Worm (Caenorhabditis elegans) whole organism, L3 larva: Measurements from ENCODE around the gene C04A11.2.

ENCODE experiments used
- R02D3.7 ChIP-seq: fragments of 150-350 bp; optimal IDR thresholded peaks from 2 replicates; lab custom pipeline; 2014; ENCODE audit warnings: missing biosample characterization, missing genetic modification characterization
- ZK546.5 ChIP-seq: sonication (generic microtip); optimal IDR thresholded peaks from 2 replicates; lab custom pipeline; 2017; ENCODE audit warnings: missing biosample characterization, missing genetic modification characterization
- ama-1 ChIP-seq: fragments of 150-350 bp; optimal IDR thresholded peaks from 2 replicates; lab custom pipeline; 2018
- ceh-28 ChIP-seq: fragments of 150-350 bp; optimal IDR thresholded peaks from 2 replicates; lab custom pipeline; 2014; ENCODE audit warnings: missing biosample characterization, missing genetic modification reagents, missing genetic modification characterization
- ceh-9 ChIP-seq: sonication (generic microtip); optimal IDR thresholded peaks from 2 replicates; lab custom pipeline; 2018; ENCODE audit warnings: missing biosample characterization, missing genetic modification characterization
- egl-5 ChIP-seq: fragments of 150-350 bp; optimal IDR thresholded peaks from 2 replicates; lab custom pipeline; 2017; ENCODE audit warnings: missing biosample characterization, missing genetic modification reagents, missing genetic modification characterization, inconsistent platforms
- elt-1 ChIP-seq: fragments of 150-350 bp; optimal IDR thresholded peaks from 2 replicates; lab custom pipeline; 2014; ENCODE audit warnings: missing biosample characterization, missing genetic modification characterization
- elt-2 ChIP-seq: sonication (generic microtip); optimal IDR thresholded peaks from 2 replicates; lab custom pipeline; 2016; ENCODE audit warnings: missing genetic modification reagents, mild to moderate bottlenecking, missing genetic modification characterization, missing compliant biosample characterization
- eor-1 ChIP-seq, 2 experiments: fragments of 150-350 bp; optimal IDR thresholded peaks; 2 replicates each; lab custom pipeline; 2014 to 2018; ENCODE audit warnings: missing biosample characterization in 2 of 2, missing genetic modification characterization in 2 of 2
- fkh-10 ChIP-seq: sonication (generic microtip); optimal IDR thresholded peaks from 2 replicates; lab custom pipeline; 2017; ENCODE audit warnings: missing biosample characterization, missing genetic modification reagents, missing genetic modification characterization
- fkh-2 ChIP-seq: fragments of 150-350 bp; optimal IDR thresholded peaks from 2 replicates; lab custom pipeline; 2014; ENCODE audit warnings: missing biosample characterization, missing genetic modification reagents, missing genetic modification characterization
- lin-15B ChIP-seq: fragments of 150-350 bp; optimal IDR thresholded peaks from 2 replicates; lab custom pipeline; 2014; ENCODE audit warnings: missing biosample characterization, missing genetic modification characterization
- lin-39 ChIP-seq: fragments of 150-350 bp; optimal IDR thresholded peaks from 2 replicates; lab custom pipeline; 2018; ENCODE audit warnings: missing biosample characterization, missing genetic modification reagents, missing genetic modification characterization
- nfya-1 ChIP-seq: sonication (generic microtip); optimal IDR thresholded peaks from 2 replicates; lab custom pipeline; 2017; ENCODE audit warnings: missing genetic modification characterization, mild to moderate bottlenecking, missing compliant biosample characterization, antibody characterized with exemption, moderate library complexity; ENCODE audit not compliant: insufficient read depth
- nhr-11 ChIP-seq: fragments of 150-350 bp; optimal IDR thresholded peaks from 2 replicates; lab custom pipeline; 2014; ENCODE audit warnings: missing biosample characterization, missing genetic modification characterization
- nhr-12 ChIP-seq: fragments of 150-350 bp; optimal IDR thresholded peaks from 2 replicates; lab custom pipeline; 2014; ENCODE audit warnings: missing biosample characterization, missing genetic modification characterization
- nhr-23 ChIP-seq: fragments of 150-350 bp; optimal IDR thresholded peaks from 2 replicates; lab custom pipeline; 2014; ENCODE audit warnings: missing biosample characterization, missing genetic modification reagents, missing genetic modification characterization
- nhr-237 ChIP-seq: fragments of 150-350 bp; optimal IDR thresholded peaks from 2 replicates; lab custom pipeline; 2014; ENCODE audit warnings: missing biosample characterization, missing genetic modification characterization
- nhr-25 ChIP-seq: sonication (generic microtip); optimal IDR thresholded peaks from 2 replicates; lab custom pipeline; 2017; ENCODE audit warnings: missing biosample characterization, missing genetic modification characterization
- nhr-28 ChIP-seq: fragments of 150-350 bp; optimal IDR thresholded peaks from 2 replicates; lab custom pipeline; 2014; ENCODE audit warnings: missing biosample characterization, missing genetic modification characterization
- nhr-43 ChIP-seq: sonication (generic microtip); optimal IDR thresholded peaks from 2 replicates; lab custom pipeline; 2016; ENCODE audit warnings: mild to moderate bottlenecking, missing genetic modification characterization, missing compliant biosample characterization; ENCODE audit not compliant: poor library complexity, severe bottlenecking
- nhr-67 ChIP-seq: fragments of 150-350 bp; optimal IDR thresholded peaks from 2 replicates; lab custom pipeline; 2014; ENCODE audit warnings: missing biosample characterization, missing genetic modification characterization
- nhr-77 ChIP-seq: fragments of 150-350 bp; optimal IDR thresholded peaks from 2 replicates; lab custom pipeline; 2014; ENCODE audit warnings: missing biosample characterization, missing genetic modification characterization
- pqm-1 ChIP-seq: fragments of 150-350 bp; optimal IDR thresholded peaks from 2 replicates; lab custom pipeline; 2017; ENCODE audit warnings: missing biosample characterization, missing genetic modification characterization, inconsistent platforms
- skn-1 ChIP-seq: fragments of 150-350 bp; optimal IDR thresholded peaks from 2 replicates; lab custom pipeline; 2014; ENCODE audit warnings: missing biosample characterization, missing genetic modification characterization
- snpc-4 ChIP-seq: fragments of 150-350 bp; optimal IDR thresholded peaks from 2 replicates; lab custom pipeline; 2014; ENCODE audit warnings: missing biosample characterization, missing genetic modification characterization
- tbx-2 ChIP-seq: sonication (generic microtip); optimal IDR thresholded peaks from 2 replicates; lab custom pipeline; 2016; ENCODE audit warnings: mild to moderate bottlenecking, missing genetic modification characterization, missing compliant biosample characterization
- unc-62 ChIP-seq: fragments of 150-350 bp; sonication (generic microtip); optimal IDR thresholded peaks from 4 replicates; lab custom pipeline; 2014; ENCODE audit warnings: missing biosample characterization, missing genetic modification reagents, missing genetic modification characterization
- zag-1 ChIP-seq: fragments of 150-350 bp; optimal IDR thresholded peaks from 2 replicates; lab custom pipeline; 2014; ENCODE audit warnings: missing biosample characterization, missing genetic modification characterization
- ztf-11 ChIP-seq: fragments of 150-350 bp; optimal IDR thresholded peaks from 2 replicates; lab custom pipeline; 2014; ENCODE audit warnings: missing biosample characterization, missing genetic modification characterization
- ztf-4 ChIP-seq: fragments of 150-350 bp; optimal IDR thresholded peaks from 2 replicates; lab custom pipeline; 2014; ENCODE audit warnings: missing biosample characterization, missing genetic modification characterization

The C04A11.2 gene

DNA sequence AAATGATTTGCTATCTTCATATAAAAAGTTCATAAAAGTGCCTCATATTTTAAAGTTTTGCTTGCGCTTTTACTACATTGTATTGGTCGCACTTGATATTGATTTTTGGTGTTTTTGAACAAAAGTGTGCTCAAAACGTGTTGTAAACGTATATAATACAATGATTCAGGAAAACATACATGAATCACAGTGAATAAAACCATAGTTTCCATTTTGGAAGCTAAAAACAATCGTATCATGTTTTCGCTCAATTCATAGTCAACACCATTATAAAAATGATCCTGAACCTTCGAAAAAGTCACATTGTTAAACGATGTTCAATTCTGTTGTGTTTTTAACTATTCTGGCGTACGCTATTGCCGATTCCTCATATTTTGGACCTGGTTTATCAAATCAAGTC is 21.3 kb downstream of the C04A11.2 start, which contains the start of gene C40C9.3:
Gene C40C9.3, plus strand, starts transcription at position 301 of the 400 bp plus-strand sequence.
- no peak for TF ChIP-seq nhr-77
- no peak for TF ChIP-seq skn-1 (tag; lab: Kevin White, UChicago)
- TF ChIP-seq eor-1 (tag; optimal IDR thresholded peaks at IDR 0.05; lab: Kevin White, UChicago) = no peak
- TF ChIP-seq ztf-4 (tag; lab: Kevin White, UChicago) = no peak
- TF ChIP-seq snpc-4 (tag; lab: Kevin White, UChicago) = no peak
- no peak for TF ChIP-seq pqm-1 (tag; lab: Kevin White, UChicago)
- no peak for TF ChIP-seq zag-1 (tag; lab: Kevin White, UChicago)
- TF ChIP-seq nhr-23 = no peak
- TF ChIP-seq ceh-9 (tag; lab: Kevin White, UChicago) = no peak
- TF ChIP-seq lin-15B (tag; lab: Kevin White, UChicago) = no peak
- no peak for TF ChIP-seq unc-62 (GFP tag; lab: Kevin White, UChicago)
- TF ChIP-seq elt-1 (tag; lab: Kevin White, UChicago) = no peak
- TF ChIP-seq nhr-12 (tag; lab: Kevin White, UChicago) = no peak
- TF ChIP-seq nhr-25 (tag; lab: Kevin White, UChicago) = no peak
- no peak for TF ChIP-seq ama-1
- no peak for TF ChIP-seq nhr-28 (tag; lab: Kevin White, UChicago)
- no peak for TF ChIP-seq ceh-28 (tag; lab: Kevin White, UChicago)
- no peak for TF ChIP-seq fkh-2 (tag; lab: Kevin White, UChicago)
- no peak for TF ChIP-seq elt-2 (tag; lab: Kevin White, UChicago)

DNA sequence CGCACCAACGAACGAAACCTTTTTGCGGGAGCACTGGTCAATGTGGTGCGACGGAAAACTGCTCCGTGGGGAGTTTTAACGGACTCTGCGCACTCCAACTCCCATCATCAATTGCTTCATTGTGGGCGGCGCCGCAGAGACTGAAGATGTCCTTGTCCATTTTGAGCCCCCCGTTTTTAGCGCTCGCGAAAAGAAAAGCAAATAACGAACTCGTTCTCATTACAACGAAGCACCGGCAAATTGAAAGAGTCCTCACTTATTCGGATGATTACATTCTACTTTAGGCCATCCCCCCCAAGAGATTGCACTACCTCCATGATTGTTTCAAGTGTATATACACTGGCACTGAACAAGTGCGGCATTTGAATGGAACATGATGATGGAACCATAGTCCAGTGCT is 21.8 kb downstream of the C04A11.2 start, which contains the start of gene acr-9:
Gene acr-9, minus strand, starts transcription at position 101 of the 400 bp plus-strand sequence.
- TF ChIP-seq nhr-11 (tag; lab: Kevin White, UChicago) (no peak), lin-39 (tag; lab: Kevin White, UChicago) (peak; percentile 29), ztf-11 (tag; lab: Kevin White, UChicago) (no peak)

DNA sequence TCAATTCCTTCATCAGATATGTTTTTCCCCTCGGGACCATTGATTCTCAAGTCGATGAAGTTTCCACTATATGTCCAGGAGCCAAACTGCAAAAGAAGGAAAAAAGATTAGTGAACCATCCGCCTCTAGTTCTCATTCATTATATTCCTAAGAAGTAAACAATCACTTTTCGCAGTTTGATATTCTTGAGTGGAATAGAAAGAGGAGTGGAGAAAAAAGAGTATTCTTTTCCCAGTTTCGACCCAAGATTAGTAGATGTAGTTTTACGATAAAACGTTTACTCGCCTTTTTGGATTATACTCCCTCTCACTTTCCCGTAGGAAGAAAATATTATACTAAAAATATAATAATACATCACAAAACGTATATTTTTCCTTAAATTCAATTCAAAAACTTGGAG is 23.7 kb downstream of the C04A11.2 start:
- TF ChIP-seq elt-1 (tag; lab: Kevin White, UChicago) (peak; percentile 58), nhr-67 (tag; lab: Kevin White, UChicago) (no peak), nhr-43 (tag; lab: Kevin White, UChicago) (no peak), tbx-2 (no peak)

DNA sequence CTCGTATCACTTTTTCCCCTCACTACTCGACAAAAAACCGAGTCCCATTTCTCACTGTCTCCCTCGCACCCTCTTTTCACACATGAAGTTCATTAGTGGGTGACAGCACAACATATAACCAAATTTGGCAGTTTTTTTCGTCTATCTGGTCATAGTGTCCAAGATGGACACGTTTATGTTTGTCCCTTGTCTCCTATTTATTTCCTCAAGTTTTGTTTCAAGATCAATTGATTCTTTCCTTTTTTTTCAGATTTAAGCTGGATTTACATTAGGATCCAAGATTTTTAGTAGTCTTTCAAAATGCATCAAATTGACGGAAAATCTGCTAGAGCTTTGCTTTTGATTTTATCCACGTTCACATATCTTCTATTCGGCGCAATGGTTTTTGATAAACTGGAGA is 29.1 kb downstream of the C04A11.2 start, which contains the start of gene twk-20:
Gene twk-20, plus strand, starts transcription at position 301 of the 400 bp plus-strand sequence.
- TF ChIP-seq R02D3.7 (tag; lab: Kevin White, UChicago) (no peak), nhr-237 (tag; lab: Kevin White, UChicago) (no peak), zag-1 (tag; lab: Kevin White, UChicago) (no peak)
- TF ChIP-seq, all 47 proteins: peak for 0

DNA sequence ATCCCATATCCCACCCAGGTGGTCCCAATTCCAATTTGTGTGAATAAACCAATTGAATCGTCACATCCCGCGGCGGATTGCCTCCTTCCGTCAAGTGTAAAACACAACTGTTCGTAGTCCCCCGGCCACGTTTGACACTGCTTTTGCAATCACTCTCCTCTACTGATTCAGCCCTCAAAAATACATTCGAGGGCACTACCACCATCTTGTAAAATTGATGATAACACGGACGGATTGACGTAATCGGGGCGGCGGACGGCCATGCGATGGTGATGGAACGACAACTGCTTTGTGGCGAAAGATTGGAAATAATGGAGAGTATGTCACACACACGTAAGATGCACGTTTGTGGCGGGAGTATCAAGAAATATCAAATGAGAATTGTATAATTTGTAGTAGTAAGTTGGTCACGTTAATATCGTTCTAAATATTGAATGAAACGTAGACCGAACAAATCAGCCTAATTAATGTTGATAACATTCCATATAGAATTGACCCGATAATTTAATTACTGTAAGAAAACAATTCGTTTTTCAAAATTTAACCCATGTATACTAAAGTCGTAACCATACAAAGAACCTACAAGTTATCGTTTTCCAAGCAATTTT is 30.2 kb downstream of the C04A11.2 start:
- TF ChIP-seq egl-5 (tag; lab: Kevin White, UChicago) (peak; percentile 85), ZK546.5 (tag; lab: Kevin White, UChicago) (no peak)

DNA sequence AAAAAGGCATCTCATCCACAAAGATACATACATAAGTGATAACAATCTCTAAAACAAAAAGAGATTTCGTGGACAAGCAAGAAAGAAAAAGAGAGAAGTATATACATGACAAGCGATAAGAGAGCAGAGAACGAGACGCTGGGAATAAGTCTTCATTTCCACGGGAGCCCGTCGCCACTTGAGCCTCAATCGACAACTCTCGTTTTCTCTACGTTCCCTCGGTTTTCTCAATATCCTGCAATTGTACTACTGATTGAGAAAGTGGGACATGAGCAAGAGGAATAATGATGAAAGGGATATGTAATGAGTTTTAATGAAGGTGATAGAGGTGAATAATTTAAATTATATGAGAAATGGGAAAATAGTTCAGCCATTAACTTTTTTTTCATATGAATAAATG is 31.1 kb downstream of the C04A11.2 start:
- TF ChIP-seq nhr-67 (tag; lab: Kevin White, UChicago) = no peak

DNA sequence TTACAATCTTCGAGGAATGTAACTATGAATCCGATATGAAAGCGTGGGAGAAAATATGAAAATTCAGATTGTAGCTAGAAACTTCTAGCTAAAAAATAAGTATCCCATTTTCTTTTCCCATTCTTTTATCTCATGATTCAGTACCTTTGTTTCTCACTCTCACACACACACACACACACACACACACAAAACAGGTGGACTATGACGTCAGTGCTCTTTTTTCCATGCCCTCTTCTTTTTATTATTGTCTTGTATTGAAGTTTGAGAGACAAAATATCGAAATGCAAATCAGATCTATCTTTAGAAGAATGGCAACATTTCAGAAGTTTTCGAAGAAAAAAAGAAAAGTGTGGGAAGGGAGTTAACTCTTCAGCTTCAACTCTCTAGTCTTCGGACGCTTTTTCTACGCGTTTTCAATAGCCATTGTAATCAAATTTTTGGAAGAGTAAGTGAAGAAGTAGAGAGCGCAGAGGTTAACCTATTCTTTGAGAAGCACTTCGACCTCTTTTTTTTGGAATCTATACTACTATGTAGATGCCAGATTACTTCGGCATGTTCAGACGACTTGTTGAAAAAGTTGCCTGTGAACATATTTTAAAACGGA is 34.6 kb downstream of the C04A11.2 start:
- TF ChIP-seq fkh-10 = peak; percentile 19
- TF ChIP-seq nfya-1 = no peak
